Fruit fly (Drosophila melanogaster) whole organism: ENCODE measurements around the gene CG18258.

Experiments used
- CG8478 ChIP-seq: fragments of >200 bp; optimal IDR thresholded peaks from 2 replicates; lab custom pipeline; 2018; ENCODE audit warnings: inconsistent platforms
- Dll ChIP-seq: fragments of >200 bp; optimal IDR thresholded peaks from 2 replicates; lab custom pipeline; 2017
- EcR ChIP-seq, 2 experiments: fragments of >200 bp; optimal IDR thresholded peaks; 2 replicates each; lab custom pipeline; 2017; ENCODE audit warnings: missing biosample characterization in 2 of 2, missing genetic modification characterization in 2 of 2, missing genetic modification reagents in 2 of 2
- pan ChIP-seq: fragments of >200 bp; optimal IDR thresholded peaks from 2 replicates; lab custom pipeline; 2017
- psq ChIP-seq: fragments of >200 bp; optimal IDR thresholded peaks from 2 replicates; lab custom pipeline; 2017
- usp ChIP-seq: fragments of >200 bp; optimal IDR thresholded peaks from 2 replicates; lab custom pipeline; 2017; ENCODE audit warnings: missing biosample characterization, missing genetic modification characterization, mixed read lengths

The CG18258 gene

dm6 chrX:17181264-17182198 is 30.6 kb upstream of the CG18258 start:
- TF ChIP-seq pan (lab: Kevin White, UChicago) (no peak), CG8478 (lab: Kevin White, UChicago) (no peak), psq (lab: Kevin White, UChicago) (no peak), usp (GFP tag; lab: Kevin White, UChicago) (no peak), Dll (no peak), EcR (GFP tag; optimal IDR thresholded peaks at IDR 0.05; lab: Kevin White, UChicago) (no peak)

- TF ChIP-seq pan (lab: Kevin White, UChicago) (no peak), CG8478 (lab: Kevin White, UChicago) (no peak), psq (lab: Kevin White, UChicago) (no peak), usp (GFP tag; lab: Kevin White, UChicago) (no peak)
These were observed 28.6 kb upstream of the CG18258 start for dm6 chrX:17183486-17183885.

dm6 chrX:17186432-17186831 is 25.7 kb upstream of the CG18258 start:
- TF ChIP-seq pan (lab: Kevin White, UChicago): no peak
- TF ChIP-seq CG8478 (lab: Kevin White, UChicago): no peak
- TF ChIP-seq usp (GFP tag; lab: Kevin White, UChicago): no peak
- TF ChIP-seq Dll: no peak
- no peak for TF ChIP-seq EcR (GFP tag; optimal IDR thresholded peaks at IDR 0.05; lab: Kevin White, UChicago)
- no peak for TF ChIP-seq psq (lab: Kevin White, UChicago)

dm6 chrX:17187495-17187894 is 24.6 kb upstream of the CG18258 start:
- TF ChIP-seq CG8478 (lab: Kevin White, UChicago) (no peak), Dll (no peak), EcR (GFP tag; optimal IDR thresholded peaks at IDR 0.05; lab: Kevin White, UChicago) (no peak)

dm6 chrX:17188167-17188566 is 23.9 kb upstream of the CG18258 start:
- no peak for TF ChIP-seq psq (lab: Kevin White, UChicago)
- no peak for TF ChIP-seq CG8478 (lab: Kevin White, UChicago)
- TF ChIP-seq pan (lab: Kevin White, UChicago): no peak
- TF ChIP-seq EcR (GFP tag; optimal IDR thresholded peaks at IDR 0.05; lab: Kevin White, UChicago): no peak
- no peak for TF ChIP-seq usp (GFP tag; lab: Kevin White, UChicago)
- TF ChIP-seq Dll: no peak

dm6 chrX:17202498-17203162 is 9.5 kb upstream of the CG18258 start, which contains the start of the genes TTLL1A and CG5070:
Gene TTLL1A (minus strand): TSS chrX:17202598.
Gene CG5070 (plus strand): TSS chrX:17203112.
- TF ChIP-seq CG8478 (lab: Kevin White, UChicago): no peak
- no peak for TF ChIP-seq psq (lab: Kevin White, UChicago)
- no peak for TF ChIP-seq usp (GFP tag; lab: Kevin White, UChicago)
- no peak for TF ChIP-seq EcR (GFP tag; optimal IDR thresholded peaks at IDR 0.05; lab: Kevin White, UChicago)
- TF ChIP-seq Dll: no peak
- TF ChIP-seq pan (lab: Kevin White, UChicago): no peak

dm6 chrX:17205028-17205427 is 7.1 kb upstream of the CG18258 start:
- TF ChIP-seq usp (GFP tag; lab: Kevin White, UChicago): no peak
- TF ChIP-seq EcR (GFP tag; optimal IDR thresholded peaks at IDR 0.05; lab: Kevin White, UChicago): no peak
- TF ChIP-seq pan (lab: Kevin White, UChicago): no peak
- TF ChIP-seq CG8478 (lab: Kevin White, UChicago): no peak
- no peak for TF ChIP-seq Dll
- no peak for TF ChIP-seq psq (lab: Kevin White, UChicago)

- TF ChIP-seq EcR (GFP tag; optimal IDR thresholded peaks at IDR 0.05; lab: Kevin White, UChicago) (no peak), psq (lab: Kevin White, UChicago) (no peak), CG8478 (lab: Kevin White, UChicago) (no peak), usp (GFP tag; lab: Kevin White, UChicago) (no peak), pan (lab: Kevin White, UChicago) (no peak), Dll (no peak)
These were observed 6.1 kb upstream of the CG18258 start, which contains the start of gene CG32564 for dm6 chrX:17206046-17206445. Gene CG32564 (plus strand): TSS chrX:17206407.

dm6 chrX:17207865-17208486 is 4.1 kb upstream of the CG18258 start, which contains the start of gene CG32563:
Gene CG32563 (plus strand): TSS chrX:17208436.
- TF ChIP-seq Dll: no peak
- no peak for TF ChIP-seq EcR (GFP tag; optimal IDR thresholded peaks at IDR 0.05; lab: Kevin White, UChicago)
- no peak for TF ChIP-seq psq (lab: Kevin White, UChicago)
- TF ChIP-seq pan (lab: Kevin White, UChicago): no peak
- no peak for TF ChIP-seq CG8478 (lab: Kevin White, UChicago)
- TF ChIP-seq usp (GFP tag; lab: Kevin White, UChicago): no peak

dm6 chrX:17209897-17210296 is 2.2 kb upstream of the CG18258 start, which contains the start of gene CG12995:
Gene CG12995 (minus strand): TSS chrX:17209997.
- no peak for TF ChIP-seq EcR (GFP tag; optimal IDR thresholded peaks at IDR 0.05; lab: Kevin White, UChicago)
- no peak for TF ChIP-seq pan (lab: Kevin White, UChicago)
- no peak for TF ChIP-seq usp (GFP tag; lab: Kevin White, UChicago)
- TF ChIP-seq Dll: no peak
- no peak for TF ChIP-seq CG8478 (lab: Kevin White, UChicago)
- no peak for TF ChIP-seq psq (lab: Kevin White, UChicago)

dm6 chrX:17215004-17215403 is 2.9 kb downstream of the CG18258 start, which contains the start of gene CG5162:
Gene CG5162 (plus strand): TSS chrX:17215304.
- TF ChIP-seq CG8478 (lab: Kevin White, UChicago): no peak
- no peak for TF ChIP-seq usp (GFP tag; lab: Kevin White, UChicago)
- no peak for TF ChIP-seq pan (lab: Kevin White, UChicago)
- TF ChIP-seq psq (lab: Kevin White, UChicago): no peak
- no peak for TF ChIP-seq EcR (GFP tag; optimal IDR thresholded peaks at IDR 0.05; lab: Kevin White, UChicago)
- TF ChIP-seq Dll: no peak
